Worm (Caenorhabditis elegans) whole organism, late embryonic: ENCODE data around the gene C26B9.1.
A peak's percentile ranks its signal among the peaks of the same experiment; 100 is the strongest.

Experiments
- C38D4.7 ChIP-seq: fragments of 200-800 bp; sonication (Bioruptor generic); optimal IDR thresholded peaks from 2 replicates; lab custom pipeline; 2018; ENCODE audit warnings: mild to moderate bottlenecking, missing genetic modification characterization, moderate library complexity, missing compliant biosample characterization
- F13H6.1 ChIP-seq: sonication (generic microtip); optimal IDR thresholded peaks from 2 replicates; lab custom pipeline; 2016; ENCODE audit warnings: missing genetic modification characterization, missing compliant biosample characterization
- K09A11.1 ChIP-seq: sonication (generic microtip); optimal IDR thresholded peaks from 2 replicates; lab custom pipeline; 2017; ENCODE audit warnings: antibody characterized with exemption, mild to moderate bottlenecking, missing genetic modification characterization, missing compliant biosample characterization; ENCODE audit not compliant: insufficient read depth
- Y22D7AL.16 ChIP-seq: sonication (generic microtip); optimal IDR thresholded peaks from 2 replicates; lab custom pipeline; 2016; ENCODE audit warnings: missing genetic modification characterization, missing compliant biosample characterization
- ceh-14 ChIP-seq: sonication (generic microtip); optimal IDR thresholded peaks from 2 replicates; lab custom pipeline; 2016; ENCODE audit warnings: missing genotype, missing genetic modification characterization, missing compliant biosample characterization
- ceh-22 ChIP-seq: sonication (generic microtip); optimal IDR thresholded peaks from 2 replicates; lab custom pipeline; 2017; ENCODE audit warnings: missing biosample characterization, missing genetic modification characterization
- ceh-30 ChIP-seq: fragments of 150-350 bp; optimal IDR thresholded peaks from 2 replicates; lab custom pipeline; 2014; ENCODE audit warnings: missing biosample characterization, missing genetic modification characterization
- ceh-31 ChIP-seq: sonication (generic microtip); optimal IDR thresholded peaks from 2 replicates; lab custom pipeline; 2016; ENCODE audit warnings: missing genetic modification characterization, missing compliant biosample characterization
- ceh-34 ChIP-seq: sonication (generic microtip); optimal IDR thresholded peaks from 2 replicates; lab custom pipeline; 2016; ENCODE audit warnings: mild to moderate bottlenecking, missing genetic modification characterization, missing compliant biosample characterization
- ceh-45 ChIP-seq: fragments of 200-800 bp; sonication (Bioruptor generic); IDR thresholded peaks from 2 replicates; pipeline ENCODE4 v1.3.6; 2022; ENCODE audit warnings: missing genetic modification reagents, missing genetic modification characterization, missing compliant biosample characterization
- ceh-48 ChIP-seq: sonication (generic microtip); optimal IDR thresholded peaks from 2 replicates; lab custom pipeline; 2016; ENCODE audit warnings: missing genetic modification characterization, inconsistent platforms, missing compliant biosample characterization
- ceh-6 ChIP-seq: fragments of 200-800 bp; sonication (Bioruptor generic); optimal IDR thresholded peaks from 2 replicates; lab custom pipeline; 2018; ENCODE audit warnings: mild to moderate bottlenecking, missing genetic modification characterization, missing compliant biosample characterization
- che-1 ChIP-seq: sonication (generic microtip); optimal IDR thresholded peaks from 2 replicates; lab custom pipeline; 2016; ENCODE audit warnings: mild to moderate bottlenecking, missing genetic modification characterization, missing compliant biosample characterization
- dmd-4 ChIP-seq: sonication (generic microtip); optimal IDR thresholded peaks from 2 replicates; lab custom pipeline; 2016; ENCODE audit warnings: borderline replicate concordance, missing genetic modification characterization, missing compliant biosample characterization
- elt-4 ChIP-seq: sonication (generic microtip); optimal IDR thresholded peaks from 2 replicates; lab custom pipeline; 2016; ENCODE audit warnings: missing genetic modification characterization, missing compliant biosample characterization
- ets-4 ChIP-seq: sonication (generic microtip); optimal IDR thresholded peaks from 2 replicates; lab custom pipeline; 2016; ENCODE audit warnings: missing genetic modification characterization, missing compliant biosample characterization
- fax-1 ChIP-seq: sonication (generic microtip); optimal IDR thresholded peaks from 2 replicates; lab custom pipeline; 2016; ENCODE audit warnings: missing genotype, missing genetic modification characterization, missing compliant biosample characterization
- fkh-10 ChIP-seq: fragments of 150-350 bp; optimal IDR thresholded peaks from 2 replicates; lab custom pipeline; 2014; ENCODE audit warnings: missing biosample characterization, missing genetic modification reagents, missing genetic modification characterization
- fkh-6 ChIP-seq: sonication (generic microtip); optimal IDR thresholded peaks from 2 replicates; lab custom pipeline; 2016; ENCODE audit warnings: missing genetic modification characterization, missing compliant biosample characterization
- hlh-13 ChIP-seq: fragments of 200-800 bp; sonication (Bioruptor generic); optimal IDR thresholded peaks from 2 replicates; lab custom pipeline; 2018; ENCODE audit warnings: mild to moderate bottlenecking, missing genetic modification characterization, missing compliant biosample characterization
- hlh-15 ChIP-seq: sonication (generic microtip); optimal IDR thresholded peaks from 2 replicates; lab custom pipeline; 2016; ENCODE audit warnings: missing genetic modification characterization, missing compliant biosample characterization
- hlh-8 ChIP-seq: sonication (generic microtip); optimal IDR thresholded peaks from 2 replicates; lab custom pipeline; 2016; ENCODE audit warnings: missing genotype, missing genetic modification characterization, missing compliant biosample characterization
- lin-11 ChIP-seq: fragments of 200-800 bp; sonication (Bioruptor generic); optimal IDR thresholded peaks from 2 replicates; lab custom pipeline; 2018; ENCODE audit warnings: mild to moderate bottlenecking, missing genetic modification characterization, missing compliant biosample characterization
- mec-3 ChIP-seq: sonication (generic microtip); optimal IDR thresholded peaks from 2 replicates; lab custom pipeline; 2016; ENCODE audit warnings: borderline replicate concordance, missing genetic modification characterization, missing compliant biosample characterization
- nfya-1 ChIP-seq: sonication (generic microtip); optimal IDR thresholded peaks from 2 replicates; lab custom pipeline; 2017; ENCODE audit warnings: missing genetic modification characterization, mild to moderate bottlenecking, missing compliant biosample characterization, antibody characterized with exemption, moderate library complexity
- nhr-232 ChIP-seq: sonication (generic microtip); optimal IDR thresholded peaks from 2 replicates; lab custom pipeline; 2016; ENCODE audit warnings: missing genetic modification characterization, missing compliant biosample characterization
- npax-4 ChIP-seq: sonication (generic microtip); optimal IDR thresholded peaks from 2 replicates; lab custom pipeline; 2016; ENCODE audit warnings: missing genetic modification characterization, missing compliant biosample characterization
- pag-3 ChIP-seq: sonication (generic microtip); optimal IDR thresholded peaks from 2 replicates; lab custom pipeline; 2016; ENCODE audit warnings: missing compliant biosample characterization, missing genetic modification characterization, borderline replicate concordance
- pat-9 ChIP-seq: fragments of 200-800 bp; sonication (Bioruptor generic); optimal IDR thresholded peaks from 2 replicates; lab custom pipeline; 2018; ENCODE audit warnings: mild to moderate bottlenecking, missing genetic modification characterization, moderate library complexity, missing compliant biosample characterization
- pros-1 ChIP-seq: fragments of 150-350 bp; optimal IDR thresholded peaks from 2 replicates; lab custom pipeline; 2014; ENCODE audit warnings: missing biosample characterization, missing genetic modification reagents, missing genetic modification characterization
- ref-2 ChIP-seq: sonication (generic microtip); optimal IDR thresholded peaks from 2 replicates; lab custom pipeline; 2016; ENCODE audit warnings: missing genetic modification characterization, missing compliant biosample characterization
- rnt-1 ChIP-seq: sonication (generic microtip); optimal IDR thresholded peaks from 2 replicates; lab custom pipeline; 2016; ENCODE audit warnings: missing genetic modification characterization, missing compliant biosample characterization
- tbx-7 ChIP-seq: sonication (generic microtip); optimal IDR thresholded peaks from 2 replicates; lab custom pipeline; 2016; ENCODE audit warnings: missing genotype, missing genetic modification characterization, missing compliant biosample characterization
- ttx-3 ChIP-seq: sonication (generic microtip); optimal IDR thresholded peaks from 2 replicates; lab custom pipeline; 2016; ENCODE audit warnings: missing genetic modification reagents, missing genetic modification characterization, missing compliant biosample characterization
- unc-42 ChIP-seq: sonication (generic microtip); optimal IDR thresholded peaks from 2 replicates; lab custom pipeline; 2016; ENCODE audit warnings: missing genotype, missing genetic modification characterization, missing compliant biosample characterization
- unc-55 ChIP-seq: sonication (generic microtip); optimal IDR thresholded peaks from 2 replicates; lab custom pipeline; 2017; ENCODE audit warnings: missing biosample characterization, missing genetic modification reagents, missing genetic modification characterization

The C26B9.1 gene

ce11 chrX:5321563-5321962 is 22.8 kb upstream of the C26B9.1 start:
- TF ChIP-seq ref-2 (tag; lab: Kevin White, UChicago) (no peak), hlh-8 (tag; lab: Kevin White, UChicago) (no peak), pros-1 (tag; lab: Kevin White, UChicago) (no peak), ceh-45 (GFP tag; lab: Robert Waterston, UW) (no peak), dmd-4 (tag; lab: Kevin White, UChicago) (no peak), ceh-34 (tag; lab: Kevin White, UChicago) (no peak), hlh-13 (GFP tag; lab: Kevin White, UChicago) (no peak), unc-42 (tag; lab: Kevin White, UChicago) (peak; percentile 68)
- TF ChIP-seq, all 69 proteins: peak for 1

ce11 chrX:5323287-5323686 is 21.1 kb upstream of the C26B9.1 start, which contains the start of gene sto-2:
Gene sto-2, minus strand, starts transcription at chrX:5323387.
- TF ChIP-seq elt-4 (tag; lab: Kevin White, UChicago), result no peak
- no peak for TF ChIP-seq lin-11 (tag; lab: Kevin White, UChicago)
- no peak for TF ChIP-seq ceh-22
- no peak for TF ChIP-seq ceh-14 (tag; lab: Kevin White, UChicago)
- no peak for TF ChIP-seq tbx-7 (tag; lab: Kevin White, UChicago)
- TF ChIP-seq hlh-8 (tag; lab: Kevin White, UChicago), result no peak
- TF ChIP-seq ceh-48, result no peak
- TF ChIP-seq hlh-13 (GFP tag; lab: Kevin White, UChicago), result no peak
- no peak for TF ChIP-seq fkh-10 (GFP tag; lab: Kevin White, UChicago)
- TF ChIP-seq pros-1 (tag; lab: Kevin White, UChicago), result no peak
- TF ChIP-seq che-1, result no peak
- no peak for TF ChIP-seq Y22D7AL.16 (tag; lab: Kevin White, UChicago)
- TF ChIP-seq, all 69 proteins: peak for 0

- no peak for TF ChIP-seq nhr-232
- no peak for TF ChIP-seq ceh-34 (tag; lab: Kevin White, UChicago)
- TF ChIP-seq ceh-30 (tag; lab: Kevin White, UChicago), result no peak
- no peak for TF ChIP-seq fkh-10 (GFP tag; lab: Kevin White, UChicago)
- TF ChIP-seq pat-9 (tag; lab: Kevin White, UChicago), result no peak
- no peak for TF ChIP-seq mec-3
- no peak for TF ChIP-seq unc-55 (GFP tag; lab: Kevin White, UChicago)
Measured at ce11 chrX:5329236-5329635, 15.2 kb upstream of the C26B9.1 start, which contains the start of gene C26B9.5. Gene C26B9.5, plus strand, starts transcription at chrX:5329479.

ce11 chrX:5330765-5331164 is 13.6 kb upstream of the C26B9.1 start:
- TF ChIP-seq ceh-45 (GFP tag; lab: Robert Waterston, UW), result no peak
- no peak for TF ChIP-seq hlh-15
- TF ChIP-seq K09A11.1 (tag; lab: Kevin White, UChicago), result no peak
- TF ChIP-seq pag-3 (tag; lab: Kevin White, UChicago), result no peak
- no peak for TF ChIP-seq fax-1 (tag; lab: Kevin White, UChicago)
- no peak for TF ChIP-seq unc-55 (GFP tag; lab: Kevin White, UChicago)
- no peak for TF ChIP-seq npax-4 (tag; lab: Kevin White, UChicago)
- no peak for TF ChIP-seq che-1
- TF ChIP-seq ceh-30 (tag; lab: Kevin White, UChicago), result no peak
- no peak for TF ChIP-seq ets-4 (tag; lab: Kevin White, UChicago)
- TF ChIP-seq rnt-1 (tag; lab: Kevin White, UChicago), result no peak
- no peak for TF ChIP-seq ceh-6 (GFP tag; lab: Kevin White, UChicago)
- no peak for TF ChIP-seq nfya-1 (tag; lab: Kevin White, UChicago)
- no peak for TF ChIP-seq fkh-6

ce11 chrX:5335368-5335767 is 9.0 kb upstream of the C26B9.1 start, which contains the start of gene C26B9.6:
Gene C26B9.6, minus strand, starts transcription at chrX:5335468.
- TF ChIP-seq ref-2 (tag; lab: Kevin White, UChicago) (no peak), pros-1 (tag; lab: Kevin White, UChicago) (no peak), ceh-6 (GFP tag; lab: Kevin White, UChicago) (no peak), unc-42 (tag; lab: Kevin White, UChicago) (no peak), unc-55 (GFP tag; lab: Kevin White, UChicago) (no peak), C38D4.7 (GFP tag; lab: Kevin White, UChicago) (no peak), ceh-22 (no peak), ceh-31 (no peak), F13H6.1 (no peak), ceh-14 (tag; lab: Kevin White, UChicago) (no peak), fkh-10 (GFP tag; lab: Kevin White, UChicago) (no peak), ttx-3 (tag; lab: Kevin White, UChicago) (no peak)
